Fruit fly (Drosophila melanogaster) whole organism, embryonic: ENCODE results near the gene ftz-f1.

Experiments
- Awh ChIP-seq: fragments of 200-800 bp; sonication (Bioruptor generic); IDR thresholded peaks from 2 replicates; pipeline ENCODE4, ENCODE4 v1.3.6; 2022; ENCODE audit warnings: missing biosample characterization, missing genetic modification characterization
- Bdp1 ChIP-seq: fragments of 200-800 bp; sonication (Bioruptor generic); optimal IDR thresholded peaks from 3 replicates; lab custom pipeline; 2016; ENCODE audit warnings: missing biosample characterization, missing genetic modification characterization
- CG10209 ChIP-seq: fragments of 200-800 bp; sonication (Bioruptor generic); optimal IDR thresholded peaks from 3 replicates; lab custom pipeline; 2017; ENCODE audit warnings: missing biosample characterization, mild to moderate bottlenecking, missing genetic modification characterization, missing genetic modification reagents
- CG11696 ChIP-seq: fragments of 200-800 bp; sonication (Bioruptor generic); IDR thresholded peaks from 2 replicates; pipeline ENCODE4 v1.3.6; 2022; ENCODE audit warnings: missing biosample characterization, missing genetic modification characterization
- CG12104 ChIP-seq: fragments of 200-800 bp; sonication (Bioruptor generic); optimal IDR thresholded peaks from 3 replicates; lab custom pipeline; 2016; ENCODE audit warnings: missing biosample characterization, missing genetic modification characterization
- CG12236 ChIP-seq: fragments of 200-800 bp; sonication (Bioruptor generic); optimal IDR thresholded peaks from 2 replicates; lab custom pipeline; 2016; ENCODE audit warnings: missing biosample characterization, missing genetic modification characterization
- CG14667 ChIP-seq: fragments of 200-800 bp; sonication (Bioruptor generic); IDR thresholded peaks from 2 replicates; pipeline ENCODE4 v1.3.6; 2022; ENCODE audit warnings: missing biosample characterization, missing genetic modification characterization
- CG14860 ChIP-seq: fragments of 200-800 bp; sonication (Bioruptor generic); IDR thresholded peaks from 3 replicates; pipeline ENCODE4 v1.3.6; 2022; ENCODE audit warnings: missing biosample characterization, missing genetic modification characterization; ENCODE audit not compliant: partially characterized antibody
- CG15011 ChIP-seq: fragments of 200-800 bp; sonication (Bioruptor generic); optimal IDR thresholded peaks from 3 replicates; lab custom pipeline; 2018; ENCODE audit warnings: missing biosample characterization, mild to moderate bottlenecking, missing genetic modification characterization
- CG1602 ChIP-seq: fragments of 200-800 bp; sonication (Bioruptor generic); optimal IDR thresholded peaks from 3 replicates; lab custom pipeline; 2016; ENCODE audit warnings: missing biosample characterization, missing genetic modification characterization
- CG1603 ChIP-seq: fragments of 200-800 bp; sonication (Bioruptor generic); optimal IDR thresholded peaks from 2 replicates; lab custom pipeline; 2019; ENCODE audit warnings: missing biosample characterization, mild to moderate bottlenecking, missing genetic modification characterization, moderate library complexity
- CG1647 ChIP-seq: fragments of 200-800 bp; sonication (Bioruptor generic); optimal IDR thresholded peaks from 3 replicates; lab custom pipeline; 2016; ENCODE audit warnings: missing biosample characterization, missing genetic modification characterization
- CG16779 ChIP-seq: fragments of 200-800 bp; sonication (Bioruptor generic); IDR thresholded peaks from 2 replicates; pipeline ENCODE4 v1.3.6; 2022; ENCODE audit warnings: missing biosample characterization, missing genetic modification characterization
- CG17186 ChIP-seq: fragments of 200-800 bp; sonication (Bioruptor generic); optimal IDR thresholded peaks from 3 replicates; lab custom pipeline; 2017; ENCODE audit warnings: missing biosample characterization, missing genetic modification reagents, missing genetic modification characterization
- CG2199 ChIP-seq: fragments of 200-800 bp; sonication (Bioruptor generic); IDR thresholded peaks from 3 replicates; pipeline ENCODE4 v1.3.6; 2022; ENCODE audit warnings: missing biosample characterization, missing genetic modification characterization
- CG2678 ChIP-seq: fragments of 200-800 bp; sonication (Bioruptor generic); optimal IDR thresholded peaks from 3 replicates; lab custom pipeline; 2019; ENCODE audit warnings: missing biosample characterization, mild to moderate bottlenecking, missing genetic modification characterization, moderate library complexity
- CG3163 ChIP-seq: fragments of 200-800 bp; sonication (Bioruptor generic); optimal IDR thresholded peaks from 3 replicates; lab custom pipeline; 2016; ENCODE audit warnings: missing biosample characterization, missing genetic modification characterization
- CG33557 ChIP-seq: fragments of 200-800 bp; sonication (Bioruptor generic); optimal IDR thresholded peaks from 2 replicates; lab custom pipeline; 2019; ENCODE audit warnings: missing biosample characterization, mild to moderate bottlenecking, missing genetic modification characterization, moderate library complexity
- CG7928 ChIP-seq: fragments of 200-800 bp; sonication (Bioruptor generic); optimal IDR thresholded peaks from 2 replicates; lab custom pipeline; 2017; ENCODE audit warnings: missing biosample characterization, mild to moderate bottlenecking, missing genetic modification characterization
- Camta ChIP-seq: fragments of 200-800 bp; sonication (Bioruptor generic); optimal IDR thresholded peaks from 2 replicates; lab custom pipeline; 2016; ENCODE audit warnings: missing biosample characterization, missing genetic modification characterization
- Chrac-16 ChIP-seq: fragments of 200-800 bp; sonication (Bioruptor generic); optimal IDR thresholded peaks from 3 replicates; lab custom pipeline; 2016; ENCODE audit warnings: missing biosample characterization, missing genetic modification characterization
- CoRest ChIP-seq: fragments of 200-800 bp; sonication (Bioruptor generic); optimal IDR thresholded peaks from 3 replicates; lab custom pipeline; 2018; ENCODE audit warnings: missing biosample characterization, mild to moderate bottlenecking, missing genetic modification characterization, moderate library complexity
- D ChIP-seq, 2 experiments: fragments of 200-800 bp in 1 of 2; fragments of >200 bp in 1 of 2; sonication (Bioruptor generic) in 1 of 2; optimal IDR thresholded peaks; 2 replicates in 1 of 2; 3 replicates in 1 of 2; lab custom pipeline; 2017; ENCODE audit warnings: mild to moderate bottlenecking in 1 of 2, missing biosample characterization in 1 of 2, missing genetic modification characterization in 1 of 2, missing genetic modification reagents in 1 of 2
- Dad ChIP-seq: fragments of 200-800 bp; sonication (Bioruptor generic); optimal IDR thresholded peaks from 3 replicates; lab custom pipeline; 2016; ENCODE audit warnings: missing biosample characterization, missing genetic modification characterization
- Drgx ChIP-seq: fragments of 200-800 bp; sonication (Bioruptor generic); IDR thresholded peaks from 2 replicates; pipeline ENCODE4 v1.3.6; 2022; ENCODE audit warnings: missing biosample characterization, missing genetic modification characterization
- Elba2 ChIP-seq: fragments of 200-800 bp; sonication (Bioruptor generic); optimal IDR thresholded peaks from 3 replicates; lab custom pipeline; 2016; ENCODE audit warnings: missing biosample characterization, missing genetic modification characterization
- GATAe ChIP-seq: fragments of 200-800 bp; sonication (Bioruptor generic); conservative IDR thresholded peaks from 2 replicates; pipeline ENCODE4 v1.3.6; 2022; ENCODE audit warnings: missing biosample characterization, missing genetic modification characterization
- H15 ChIP-seq: fragments of 200-800 bp; sonication (Bioruptor generic); IDR thresholded peaks from 3 replicates; pipeline ENCODE4 v1.3.6; 2022; ENCODE audit warnings: missing biosample characterization, missing genetic modification characterization
- Lhr ChIP-seq: fragments of 200-800 bp; sonication (Bioruptor generic); optimal IDR thresholded peaks from 3 replicates; lab custom pipeline; 2017; ENCODE audit warnings: mild to moderate bottlenecking, missing biosample characterization, missing genetic modification reagents, missing genetic modification characterization
- NFAT ChIP-seq: fragments of 200-800 bp; sonication (Bioruptor generic); IDR thresholded peaks from 2 replicates; pipeline ENCODE4 v1.3.6; 2022; ENCODE audit warnings: missing biosample characterization, missing genetic modification characterization
- Neu2 ChIP-seq: fragments of 200-800 bp; sonication (Bioruptor generic); optimal IDR thresholded peaks from 3 replicates; lab custom pipeline; 2016; ENCODE audit warnings: missing biosample characterization, missing genetic modification characterization, borderline replicate concordance
- al ChIP-seq: fragments of 200-800 bp; sonication (Bioruptor generic); IDR thresholded peaks from 2 replicates; pipeline ENCODE4 v1.3.6; 2022; ENCODE audit warnings: missing biosample characterization, missing genetic modification characterization
- aop ChIP-seq: fragments of 200-800 bp; sonication (Bioruptor generic); IDR thresholded peaks from 2 replicates; pipeline ENCODE4 v1.3.6; 2022; ENCODE audit warnings: missing biosample characterization, missing genetic modification characterization
- bcd ChIP-seq: fragments of 200-800 bp; sonication (Bioruptor generic); optimal IDR thresholded peaks from 2 replicates; lab custom pipeline; 2017; ENCODE audit warnings: missing biosample characterization, mild to moderate bottlenecking, missing genetic modification characterization
- cad ChIP-seq: fragments of >200 bp; optimal IDR thresholded peaks from 2 replicates; lab custom pipeline; 2017; ENCODE audit warnings: missing biosample characterization, missing genetic modification characterization
- dan ChIP-seq: fragments of 200-800 bp; sonication (Bioruptor generic); IDR thresholded peaks from 2 replicates; pipeline ENCODE4 v1.3.6; 2022; ENCODE audit warnings: missing biosample characterization, missing genetic modification characterization
- emc ChIP-seq: fragments of 200-800 bp; sonication (Bioruptor generic); optimal IDR thresholded peaks from 2 replicates; lab custom pipeline; 2016; ENCODE audit warnings: missing biosample characterization, missing genetic modification characterization
- ham ChIP-seq: fragments of 200-800 bp; sonication (Bioruptor generic); IDR thresholded peaks from 2 replicates; pipeline ENCODE4 v1.3.6; 2022; ENCODE audit warnings: missing biosample characterization, missing genetic modification characterization
- jigr1 ChIP-seq: fragments of 200-800 bp; sonication (Bioruptor generic); IDR thresholded peaks from 3 replicates; pipeline ENCODE4 v1.3.6; 2022; ENCODE audit warnings: missing biosample characterization, missing genetic modification characterization
- kah ChIP-seq: fragments of 200-800 bp; sonication (Bioruptor generic); optimal IDR thresholded peaks from 2 replicates; lab custom pipeline; 2018; ENCODE audit warnings: missing biosample characterization, mild to moderate bottlenecking, missing genetic modification characterization
- lbe ChIP-seq: fragments of 200-800 bp; sonication (Bioruptor generic); optimal IDR thresholded peaks from 2 replicates; lab custom pipeline; 2016; ENCODE audit warnings: missing biosample characterization, mild to moderate bottlenecking, missing genetic modification characterization
- org-1 ChIP-seq: fragments of 200-800 bp; sonication (Bioruptor generic); optimal IDR thresholded peaks from 2 replicates; lab custom pipeline; 2017; ENCODE audit warnings: missing biosample characterization, missing genetic modification characterization
- p53 ChIP-seq: fragments of 200-800 bp; sonication (Bioruptor generic); optimal IDR thresholded peaks from 2 replicates; lab custom pipeline; 2016; ENCODE audit warnings: missing biosample characterization, missing genetic modification characterization
- pzg ChIP-seq: fragments of 200-800 bp; sonication (Bioruptor generic); optimal IDR thresholded peaks from 3 replicates; lab custom pipeline; 2018; ENCODE audit warnings: missing biosample characterization, mild to moderate bottlenecking, missing genetic modification characterization, moderate library complexity
- slbo ChIP-seq: fragments of 200-800 bp; sonication (Bioruptor generic); IDR thresholded peaks from 2 replicates; pipeline ENCODE4 v1.3.6; 2022; ENCODE audit warnings: missing biosample characterization, missing genetic modification characterization
- sna ChIP-seq: fragments of 200-800 bp; sonication (Bioruptor generic); IDR thresholded peaks from 2 replicates; pipeline ENCODE4 v1.3.6; 2022; ENCODE audit warnings: missing biosample characterization, missing genetic modification characterization; ENCODE audit not compliant: partially characterized antibody
- stc ChIP-seq: fragments of 200-800 bp; sonication (Bioruptor generic); IDR thresholded peaks from 2 replicates; pipeline ENCODE4 v1.3.6; 2022; ENCODE audit warnings: missing biosample characterization, missing genetic modification characterization
- tap ChIP-seq: fragments of 200-800 bp; optimal IDR thresholded peaks from 3 replicates; lab custom pipeline; 2019; ENCODE audit warnings: missing biosample characterization, mild to moderate bottlenecking, missing genetic modification characterization, moderate library complexity
- vvl ChIP-seq: fragments of 200-800 bp; sonication (Bioruptor generic); IDR thresholded peaks from 2 replicates; pipeline ENCODE4 v1.3.6; 2022; ENCODE audit warnings: missing biosample characterization, missing genetic modification characterization

ftz-f1 gene

DNA sequence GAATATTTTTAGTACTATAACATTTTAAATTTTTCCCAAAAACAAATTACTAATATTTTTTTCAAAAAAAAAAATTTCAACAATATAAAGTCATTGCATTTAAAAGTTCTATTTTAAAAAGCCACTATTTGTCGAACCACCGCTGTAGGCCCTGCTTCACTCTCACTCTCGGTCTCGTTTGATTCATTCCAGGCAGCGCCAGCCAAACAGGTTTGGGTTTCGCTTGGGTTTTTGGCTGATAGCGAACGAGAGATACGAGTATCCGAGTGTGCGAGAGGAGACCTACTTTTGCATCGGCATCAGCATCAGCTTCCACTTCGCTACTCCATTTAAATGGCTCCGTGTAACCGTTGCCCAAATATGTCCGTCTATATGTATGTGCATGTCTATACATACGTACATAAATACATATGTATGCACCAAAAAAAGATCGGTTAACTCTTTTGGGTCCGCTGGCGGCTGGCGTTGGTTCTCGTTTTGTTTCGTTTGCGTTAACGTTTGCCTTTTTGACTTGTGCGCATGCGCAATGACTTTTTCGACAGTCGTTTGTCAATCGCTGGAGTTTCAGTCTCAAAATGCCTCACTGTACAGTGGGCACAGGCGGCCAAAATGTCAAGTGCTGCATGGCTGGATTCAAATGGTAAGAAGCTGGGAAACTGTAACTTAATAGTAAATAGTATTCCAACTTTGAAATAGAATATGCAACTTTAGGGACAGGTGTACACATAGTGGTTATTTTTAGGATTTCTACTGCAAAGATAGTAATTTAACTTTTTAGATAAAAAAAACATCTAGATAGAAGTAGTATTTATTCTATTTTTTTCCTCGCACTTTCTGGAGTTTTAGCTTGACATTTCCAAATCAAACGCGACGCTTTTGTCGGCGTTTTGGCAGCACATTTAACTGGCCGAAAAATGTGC is 32.1 kb downstream of the ftz-f1 start (continued):
- TF ChIP-seq cad (no peak), aop (GFP tag; lab: Robert Waterston, UW) (no peak), Elba2 (GFP tag; lab: Kevin White, UChicago) (no peak), tap (tag; lab: Kevin White, UChicago) (peak; percentile 74), GATAe (no peak), Neu2 (GFP tag; lab: Kevin White, UChicago) (no peak), CG2678 (tag; lab: Kevin White, UChicago) (peak; percentile 89), CG33557 (GFP tag; lab: Kevin White, UChicago) (no peak), Drgx (peak; percentile 72), vvl (GFP tag; lab: Robert Waterston, UW) (peak; percentile 40; the same call in 1 of the 2 replicates), CG1647 (GFP tag; lab: Kevin White, UChicago) (no peak), p53 (GFP tag; lab: Kevin White, UChicago) (no peak), CG2199 (no peak), sna (GFP tag; lab: Robert Waterston, UW) (no peak), CG14667 (peak; percentile 55; the same call in 1 of the 2 replicates), al (GFP tag; lab: Robert Waterston, UW) (peak; percentile 35; the same call in 1 of the 2 replicates), NFAT (GFP tag; lab: Robert Waterston, UW) (peak; percentile 8; the same call in 1 of the 2 replicates), emc (GFP tag; lab: Kevin White, UChicago) (no peak), pzg (GFP tag; lab: Kevin White, UChicago) (no peak), CG1603 (tag; lab: Kevin White, UChicago) (peak; percentile 28), CG10209 (GFP tag; lab: Kevin White, UChicago) (peak; percentile 78), H15 (GFP tag; lab: Robert Waterston, UW) (peak; percentile 50; the same call in 2 of the 3 replicates), CG11696 (GFP tag; lab: Robert Waterston, UW) (peak; percentile 48; the same call in 1 of the 2 replicates), Bdp1 (GFP tag; lab: Kevin White, UChicago) (no peak), Awh (peak; percentile 44; the same call in 1 of the 2 replicates), CG14860 (GFP tag; lab: Robert Waterston, UW) (no peak), Lhr (GFP tag; lab: Kevin White, UChicago) (no peak), CG12104 (peak; percentile 67), CG12236 (GFP tag; lab: Kevin White, UChicago) (no peak), ham (no peak), stc (GFP tag; lab: Robert Waterston, UW) (peak; percentile 80), CG16779 (GFP tag; lab: Robert Waterston, UW) (no peak), CG3163 (GFP tag; lab: Kevin White, UChicago) (no peak), D (optimal IDR thresholded peaks at IDR 0.05; lab: Kevin White, UChicago) (no peak), D (GFP tag; optimal IDR thresholded peaks at IDR 0.05; lab: Kevin White, UChicago) (peak; percentile 5), Camta (GFP tag; lab: Kevin White, UChicago) (peak; percentile 8), dan (GFP tag; lab: Robert Waterston, UW) (no peak), CG15011 (GFP tag; lab: Kevin White, UChicago) (peak; percentile 69), CG17186 (no peak), lbe (GFP tag; lab: Kevin White, UChicago) (no peak), bcd (GFP tag; lab: Kevin White, UChicago) (peak; percentile 76), CG1602 (GFP tag; lab: Kevin White, UChicago) (peak; percentile 65), org-1 (GFP tag; lab: Kevin White, UChicago) (peak; percentile 76), Chrac-16 (GFP tag; lab: Kevin White, UChicago) (no peak), jigr1 (GFP tag; lab: Robert Waterston, UW) (0 out of 3 replicates have a peak, but pooled peaks have one; percentile 58), slbo (GFP tag; lab: Robert Waterston, UW) (peak; percentile 55), CG7928 (GFP tag; lab: Kevin White, UChicago) (peak; percentile 10), Dad (GFP tag; lab: Kevin White, UChicago) (no peak), kah (GFP tag; lab: Kevin White, UChicago) (peak; percentile 29), CoRest (tag; lab: Kevin White, UChicago) (peak; percentile 81)
